Fruit fly (Drosophila melanogaster) whole organism, prepupa: Measurements from ENCODE around the gene CG10383.

Source experiments
- CG10631 ChIP-seq: fragments of 200-800 bp; sonication (Bioruptor generic); optimal IDR thresholded peaks from 2 replicates; lab custom pipeline; 2016; ENCODE audit warnings: missing biosample characterization, missing genetic modification characterization
- CG10669 ChIP-seq: fragments of 200-800 bp; sonication (Bioruptor generic); optimal IDR thresholded peaks from 3 replicates; lab custom pipeline; 2018; ENCODE audit warnings: missing biosample characterization, mild to moderate bottlenecking, missing genetic modification characterization, moderate library complexity
- CG11762 ChIP-seq: fragments of 200-800 bp; sonication (Bioruptor generic); optimal IDR thresholded peaks from 3 replicates; lab custom pipeline; 2016; ENCODE audit warnings: missing biosample characterization, missing genetic modification characterization; ENCODE audit not compliant: insufficient read depth
- CG11902 ChIP-seq: fragments of 200-800 bp; sonication (Bioruptor generic); optimal IDR thresholded peaks from 3 replicates; lab custom pipeline; 2016; ENCODE audit warnings: missing biosample characterization, missing genetic modification characterization
- CG15336 ChIP-seq: fragments of 200-800 bp; sonication (Bioruptor generic); IDR thresholded peaks from 2 replicates; pipeline ENCODE4 v1.3.6; 2022; ENCODE audit warnings: missing biosample characterization, missing genetic modification characterization
- CG1621 ChIP-seq: fragments of 200-800 bp; sonication (Bioruptor generic); optimal IDR thresholded peaks from 3 replicates; lab custom pipeline; 2018; ENCODE audit warnings: missing biosample characterization, mild to moderate bottlenecking, missing genetic modification characterization
- CG3032 ChIP-seq: fragments of 200-800 bp; optimal IDR thresholded peaks from 2 replicates; lab custom pipeline; 2019; ENCODE audit warnings: missing biosample characterization, mild to moderate bottlenecking, missing genetic modification characterization, moderate library complexity
- CG31627 ChIP-seq: fragments of 200-800 bp; sonication (Bioruptor generic); optimal IDR thresholded peaks from 3 replicates; lab custom pipeline; 2016; ENCODE audit warnings: missing biosample characterization, missing genetic modification characterization
- CG3919 ChIP-seq: fragments of 200-800 bp; sonication (Bioruptor generic); optimal IDR thresholded peaks from 3 replicates; lab custom pipeline; 2016; ENCODE audit warnings: missing biosample characterization, missing genetic modification characterization
- CG6276 ChIP-seq: fragments of 200-800 bp; sonication (Bioruptor generic); optimal IDR thresholded peaks from 2 replicates; lab custom pipeline; 2017; ENCODE audit warnings: missing biosample characterization, mild to moderate bottlenecking, missing genetic modification characterization
- CG6792 ChIP-seq: fragments of 200-800 bp; sonication (Bioruptor generic); optimal IDR thresholded peaks from 3 replicates; lab custom pipeline; 2016; ENCODE audit warnings: missing biosample characterization, missing genetic modification characterization
- CG6808 ChIP-seq: fragments of 200-800 bp; sonication (Bioruptor generic); optimal IDR thresholded peaks from 3 replicates; lab custom pipeline; 2017; ENCODE audit warnings: missing biosample characterization, missing genetic modification characterization, mild to moderate bottlenecking, moderate library complexity, missing genetic modification reagents
- CG6854 ChIP-seq: fragments of 200-800 bp; sonication (Bioruptor generic); optimal IDR thresholded peaks from 2 replicates; lab custom pipeline; 2017; ENCODE audit warnings: missing biosample characterization, mild to moderate bottlenecking, missing genetic modification characterization
- CG7368 ChIP-seq: fragments of 200-800 bp; sonication (Bioruptor generic); optimal IDR thresholded peaks from 3 replicates; lab custom pipeline; 2016; ENCODE audit warnings: missing biosample characterization, missing genetic modification characterization
- CG8319 ChIP-seq: fragments of 200-800 bp; sonication (Bioruptor generic); optimal IDR thresholded peaks from 3 replicates; lab custom pipeline; 2016; ENCODE audit warnings: missing biosample characterization, missing genetic modification characterization
- CG8632 ChIP-seq: fragments of 200-800 bp; sonication (Bioruptor generic); optimal IDR thresholded peaks from 3 replicates; lab custom pipeline; 2016; ENCODE audit warnings: missing biosample characterization, missing genetic modification characterization
- CG9139 ChIP-seq: fragments of 200-800 bp; sonication (Bioruptor generic); optimal IDR thresholded peaks from 3 replicates; lab custom pipeline; 2017; ENCODE audit warnings: missing biosample characterization, mild to moderate bottlenecking, missing genetic modification characterization
- Eip78C ChIP-seq: fragments of 200-800 bp; sonication (Bioruptor generic); peaks from one replicate; lab custom pipeline; 2016; ENCODE audit warnings: missing biosample characterization, missing genetic modification characterization
- Ets21C ChIP-seq: fragments of 200-800 bp; sonication (Bioruptor generic); optimal IDR thresholded peaks from 3 replicates; lab custom pipeline; 2016; ENCODE audit warnings: missing biosample characterization, missing genetic modification characterization
- Ets96B ChIP-seq: fragments of 200-800 bp; optimal IDR thresholded peaks from 2 replicates; lab custom pipeline; 2019; ENCODE audit warnings: missing biosample characterization, mild to moderate bottlenecking, missing genetic modification characterization, moderate library complexity
- Gug ChIP-seq: fragments of 200-800 bp; sonication (Bioruptor generic); IDR thresholded peaks from 2 replicates; pipeline ENCODE4 v1.3.6; 2022; ENCODE audit warnings: missing biosample characterization, missing genetic modification characterization
- Hr39 ChIP-seq: fragments of 200-800 bp; sonication (Bioruptor generic); optimal IDR thresholded peaks from 2 replicates; lab custom pipeline; 2016; ENCODE audit warnings: missing biosample characterization, missing genetic modification characterization
- Hr4 ChIP-seq: fragments of 200-800 bp; sonication (Bioruptor generic); optimal IDR thresholded peaks from 3 replicates; lab custom pipeline; 2016; ENCODE audit warnings: missing biosample characterization, missing genetic modification characterization
- Lpt ChIP-seq: fragments of 200-800 bp; sonication (Bioruptor generic); optimal IDR thresholded peaks from 3 replicates; lab custom pipeline; 2016; ENCODE audit warnings: missing biosample characterization, missing genetic modification characterization
- Met ChIP-seq: fragments of 200-800 bp; sonication (Bioruptor generic); optimal IDR thresholded peaks from 3 replicates; lab custom pipeline; 2016; ENCODE audit warnings: missing biosample characterization, missing genetic modification characterization
- OdsH ChIP-seq: fragments of 200-800 bp; sonication (Bioruptor generic); optimal IDR thresholded peaks from 3 replicates; lab custom pipeline; 2016; ENCODE audit warnings: missing biosample characterization, missing genetic modification characterization
- Smox ChIP-seq: fragments of 200-800 bp; sonication (Bioruptor generic); optimal IDR thresholded peaks from 3 replicates; lab custom pipeline; 2016; ENCODE audit warnings: missing biosample characterization, missing genetic modification characterization
- Sox15 ChIP-seq: fragments of 200-800 bp; sonication (Bioruptor generic); optimal IDR thresholded peaks from 3 replicates; lab custom pipeline; 2016; ENCODE audit warnings: missing biosample characterization, missing genetic modification characterization
- achi ChIP-seq: fragments of 200-800 bp; sonication (Bioruptor generic); optimal IDR thresholded peaks from 3 replicates; lab custom pipeline; 2016; ENCODE audit warnings: missing biosample characterization, missing genetic modification characterization
- acj6 ChIP-seq: fragments of 200-800 bp; sonication (Bioruptor generic); optimal IDR thresholded peaks from 3 replicates; lab custom pipeline; 2016; ENCODE audit warnings: missing biosample characterization, missing genetic modification characterization
- cyc ChIP-seq: fragments of 200-800 bp; sonication (Bioruptor generic); optimal IDR thresholded peaks from 3 replicates; lab custom pipeline; 2016; ENCODE audit warnings: missing biosample characterization, missing genetic modification characterization
- dac ChIP-seq: fragments of 200-800 bp; sonication (Bioruptor generic); optimal IDR thresholded peaks from 2 replicates; lab custom pipeline; 2017; ENCODE audit warnings: missing biosample characterization, mild to moderate bottlenecking, missing genetic modification characterization
- dsx ChIP-seq: fragments of 200-800 bp; optimal IDR thresholded peaks from 3 replicates; lab custom pipeline; 2019; ENCODE audit warnings: missing biosample characterization, mild to moderate bottlenecking, missing genetic modification characterization, moderate library complexity; ENCODE audit not compliant: poor library complexity, severe bottlenecking
- eg ChIP-seq: fragments of 200-800 bp; sonication (Bioruptor generic); IDR thresholded peaks from 3 replicates; pipeline ENCODE4 v1.3.6; 2022; ENCODE audit warnings: missing biosample characterization, missing genetic modification characterization
- esn ChIP-seq: fragments of 200-800 bp; sonication (Bioruptor generic); optimal IDR thresholded peaks from 2 replicates; lab custom pipeline; 2016; ENCODE audit warnings: missing biosample characterization, mild to moderate bottlenecking, missing genetic modification characterization, moderate library complexity
- fd59A ChIP-seq: fragments of 200-800 bp; sonication (Bioruptor generic); optimal IDR thresholded peaks from 2 replicates; lab custom pipeline; 2017; ENCODE audit warnings: missing biosample characterization, mild to moderate bottlenecking, missing genetic modification characterization, missing genetic modification reagents
- fd85E ChIP-seq: fragments of 200-800 bp; sonication (Bioruptor generic); optimal IDR thresholded peaks from 3 replicates; lab custom pipeline; 2016; ENCODE audit warnings: missing biosample characterization, missing genetic modification characterization
- lz ChIP-seq: fragments of 200-800 bp; sonication (Bioruptor generic); optimal IDR thresholded peaks from 3 replicates; lab custom pipeline; 2016; ENCODE audit warnings: missing biosample characterization, missing genetic modification characterization
- net ChIP-seq: fragments of 200-800 bp; sonication (Bioruptor generic); optimal IDR thresholded peaks from 3 replicates; lab custom pipeline; 2016; ENCODE audit warnings: missing biosample characterization, missing genetic modification characterization
- pdm3 ChIP-seq: fragments of 200-800 bp; sonication (Bioruptor generic); optimal IDR thresholded peaks from 3 replicates; lab custom pipeline; 2016; ENCODE audit warnings: missing biosample characterization, missing genetic modification characterization
- spab ChIP-seq: fragments of 200-800 bp; sonication (Bioruptor generic); optimal IDR thresholded peaks from 2 replicates; lab custom pipeline; 2017; ENCODE audit warnings: missing biosample characterization, mild to moderate bottlenecking, missing genetic modification characterization, missing genetic modification reagents
- ss ChIP-seq, 2 experiments: fragments of 200-800 bp; sonication (Bioruptor generic); optimal IDR thresholded peaks; 2 replicates in 1 of 2; 3 replicates in 1 of 2; lab custom pipeline; 2017 to 2018; ENCODE audit warnings: mild to moderate bottlenecking in 2 of 2, missing biosample characterization in 2 of 2, missing genetic modification characterization in 2 of 2, moderate library complexity in 1 of 2
- svp ChIP-seq: fragments of 200-800 bp; sonication (Bioruptor generic); peaks from one replicate; lab custom pipeline; 2016; ENCODE audit warnings: missing biosample characterization, missing genetic modification characterization
- topi ChIP-seq: fragments of 200-800 bp; sonication (Bioruptor generic); optimal IDR thresholded peaks from 3 replicates; lab custom pipeline; 2016; ENCODE audit warnings: missing biosample characterization, missing genetic modification characterization

Gene CG10383

dm6 chr2L:18702721-18703488, 7.5 kb upstream of the CG10383 start, which contains the start of the genes CG10376 and CG10343 (continued):
- TF ChIP-seq dac: peak; percentile 73
- TF ChIP-seq fd59A (GFP tag; lab: Kevin White, UChicago): peak; percentile 71
- TF ChIP-seq Met: no peak
- peak; percentile 92 for TF ChIP-seq CG3032 (tag; lab: Kevin White, UChicago)
- TF ChIP-seq OdsH (GFP tag; lab: Kevin White, UChicago): peak; percentile 89
- TF ChIP-seq Eip78C (GFP tag; lab: Kevin White, UChicago): peak; percentile 92
- TF ChIP-seq spab (GFP tag; lab: Kevin White, UChicago): no peak
- TF ChIP-seq CG31627 (GFP tag; lab: Kevin White, UChicago): peak; percentile 79
- peak; percentile 59 for TF ChIP-seq CG8319
- no peak for TF ChIP-seq pdm3 (GFP tag; lab: Kevin White, UChicago)
- TF ChIP-seq CG1621 (tag; lab: Kevin White, UChicago): peak; percentile 42
- peak in 1 of 2 experiments; percentile 83 for TF ChIP-seq ss (GFP tag; optimal IDR thresholded peaks at IDR 0.05; lab: Kevin White, UChicago)
- TF ChIP-seq svp (GFP tag; lab: Kevin White, UChicago): peak; percentile 81
- TF ChIP-seq CG3919 (GFP tag; lab: Kevin White, UChicago): peak; percentile 76
- TF ChIP-seq Smox (GFP tag; lab: Kevin White, UChicago): no peak
- peak; percentile 82 for TF ChIP-seq CG8632 (GFP tag; lab: Kevin White, UChicago)
- peak; percentile 66 for TF ChIP-seq topi (GFP tag; lab: Kevin White, UChicago)

- TF ChIP-seq Eip78C (GFP tag; lab: Kevin White, UChicago): peak; percentile 63
- TF ChIP-seq esn: no peak
Observed at dm6 chr2L:18698559-18699130, 3.2 kb upstream of the CG10383 start, which contains the start of gene CG10341. Gene CG10341, plus strand, starts transcription at chr2L:18698714.

dm6 chr2L:18694724-18695105, 687 bp downstream of the CG10383 start:
- TF ChIP-seq Ets21C (GFP tag; lab: Kevin White, UChicago): no peak
- TF ChIP-seq CG15336 (GFP tag; lab: Robert Waterston, UW): peak; percentile 59
- peak; percentile 11 for TF ChIP-seq CG11902 (GFP tag; lab: Kevin White, UChicago)
- TF ChIP-seq CG6276 (GFP tag; lab: Kevin White, UChicago): no peak
- TF ChIP-seq esn: peak; percentile 54
- TF ChIP-seq OdsH (GFP tag; lab: Kevin White, UChicago): peak; percentile 66
- TF ChIP-seq Hr4: peak; percentile 65
- peak; percentile 7 for TF ChIP-seq CG3032 (tag; lab: Kevin White, UChicago)
- TF ChIP-seq CG1621 (tag; lab: Kevin White, UChicago): no peak
- TF ChIP-seq CG6854: no peak
- TF ChIP-seq net (GFP tag; lab: Kevin White, UChicago): peak; percentile 43
- peak; percentile 48 for TF ChIP-seq achi (GFP tag; lab: Kevin White, UChicago)
- TF ChIP-seq Hr39 (GFP tag; lab: Kevin White, UChicago): peak; percentile 44
- peak; percentile 27 for TF ChIP-seq CG10669
- TF ChIP-seq ss (GFP tag; optimal IDR thresholded peaks at IDR 0.05; lab: Kevin White, UChicago): no peak
- peak; percentile 43 for TF ChIP-seq CG3919 (GFP tag; lab: Kevin White, UChicago)
- TF ChIP-seq CG7368 (GFP tag; lab: Kevin White, UChicago): no peak
- peak; percentile 23 for TF ChIP-seq topi (GFP tag; lab: Kevin White, UChicago)
- no peak for TF ChIP-seq fd85E (GFP tag; lab: Kevin White, UChicago)
- TF ChIP-seq CG9139 (GFP tag; lab: Kevin White, UChicago): no peak
- TF ChIP-seq fd59A (GFP tag; lab: Kevin White, UChicago): no peak
- TF ChIP-seq Eip78C (GFP tag; lab: Kevin White, UChicago): peak; percentile 83
- peak; percentile 29 for TF ChIP-seq cyc (GFP tag; lab: Kevin White, UChicago)
- peak; percentile 56 for TF ChIP-seq CG6792 (GFP tag; lab: Kevin White, UChicago)
- TF ChIP-seq CG8319: no peak
- no peak for TF ChIP-seq svp (GFP tag; lab: Kevin White, UChicago)
- TF ChIP-seq CG11762 (GFP tag; lab: Kevin White, UChicago): peak; percentile 9
- TF ChIP-seq lz (GFP tag; lab: Kevin White, UChicago): peak; percentile 46
- no peak for TF ChIP-seq CG6808
- peak; percentile 58 for TF ChIP-seq Ets96B
- peak; percentile 13 for TF ChIP-seq Lpt (GFP tag; lab: Kevin White, UChicago)
- peak; percentile 53 for TF ChIP-seq CG10631
- peak; percentile 64; the same call in 2 of the 3 replicates for TF ChIP-seq eg
- TF ChIP-seq dsx: no peak
- 0 out of 2 replicates have a peak, but pooled peaks have one; percentile 26 for TF ChIP-seq Gug (GFP tag; lab: Robert Waterston, UW)
- TF ChIP-seq acj6 (GFP tag; lab: Kevin White, UChicago): peak; percentile 73
- TF ChIP-seq Sox15 (GFP tag; lab: Kevin White, UChicago): no peak
